Worm (Caenorhabditis elegans) whole organism, young adult: ENCODE measurements around the gene irld-44.

Source experiments
- T26A5.8 ChIP-seq: sonication (generic microtip); optimal IDR thresholded peaks from 2 replicates; lab custom pipeline; 2016; ENCODE audit warnings: missing genetic modification characterization, missing compliant biosample characterization
- ama-1 ChIP-seq, 3 experiments: fragments of 150-350 bp in 1 of 3; sonication (generic microtip) in 2 of 3; optimal IDR thresholded peaks; 2 replicates each; lab custom pipeline; 2014 to 2018; ENCODE audit warnings: missing biosample characterization in 2 of 3, missing genetic modification characterization in 2 of 3, missing genetic modification reagents in 2 of 3
- aptf-2 ChIP-seq: fragments of 200-800 bp; sonication (Bioruptor generic); conservative IDR thresholded peaks from 2 replicates; pipeline ENCODE4 v1.3.6; 2022; ENCODE audit warnings: missing genetic modification reagents, missing genetic modification characterization, missing compliant biosample characterization
- ceh-100 ChIP-seq: fragments of 200-800 bp; sonication (Bioruptor generic); IDR thresholded peaks from 2 replicates; pipeline ENCODE4 v1.3.6; 2022; ENCODE audit warnings: missing genetic modification reagents, missing genetic modification characterization, missing compliant biosample characterization
- hmg-20 ChIP-seq: fragments of 200-800 bp; sonication (Bioruptor generic); IDR thresholded peaks from 2 replicates; pipeline ENCODE4 v1.3.6; 2022; ENCODE audit warnings: missing genetic modification reagents, missing genetic modification characterization, missing compliant biosample characterization
- madf-8 ChIP-seq: fragments of 200-800 bp; sonication (Bioruptor generic); conservative IDR thresholded peaks from 2 replicates; pipeline ENCODE4 v1.3.6; 2022; ENCODE audit warnings: missing genetic modification reagents, missing genetic modification characterization, missing compliant biosample characterization
- pbrm-1 ChIP-seq: fragments of 200-800 bp; sonication (Bioruptor generic); IDR thresholded peaks from 2 replicates; pipeline ENCODE4 v1.3.6; 2022; ENCODE audit warnings: missing genetic modification reagents, missing genetic modification characterization, missing compliant biosample characterization
- sea-2 ChIP-seq: fragments of 200-800 bp; sonication (Bioruptor generic); IDR thresholded peaks from 2 replicates; pipeline ENCODE4 v1.3.6; 2022; ENCODE audit warnings: missing genetic modification characterization, missing compliant biosample characterization
- unc-62 ChIP-seq: fragments of 150-350 bp; optimal IDR thresholded peaks from 2 replicates; lab custom pipeline; 2014; ENCODE audit warnings: missing biosample characterization, missing genetic modification reagents, missing genetic modification characterization
- ztf-26 ChIP-seq: sonication (generic microtip); optimal IDR thresholded peaks from 2 replicates; lab custom pipeline; 2017; ENCODE audit warnings: missing genetic modification characterization, missing compliant biosample characterization
- ztf-6 ChIP-seq: fragments of 200-800 bp; sonication (Bioruptor generic); IDR thresholded peaks from 2 replicates; pipeline ENCODE4 v1.3.6; 2022; ENCODE audit warnings: missing genetic modification reagents, missing genetic modification characterization, missing compliant biosample characterization

DNA sequence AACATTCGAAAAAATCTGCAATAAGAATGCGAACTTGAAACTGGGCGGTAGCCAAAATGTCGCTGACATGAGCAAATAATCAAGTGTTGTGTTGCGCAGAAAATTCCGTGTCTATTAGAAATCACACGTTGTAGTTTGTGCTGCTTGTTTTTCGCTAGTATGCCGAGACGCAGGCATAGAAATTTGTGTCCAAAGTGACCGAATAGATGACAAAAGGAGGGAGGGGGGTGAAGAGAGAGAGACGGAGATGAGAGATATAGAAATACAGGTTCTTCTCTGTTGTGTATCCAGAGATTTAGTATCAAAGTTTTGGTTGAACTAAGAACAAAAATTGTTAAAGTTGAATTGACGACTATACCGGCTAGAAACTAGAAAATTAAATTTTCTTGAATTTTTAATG lies 23.9 kb upstream of the irld-44 start:
- TF ChIP-seq T26A5.8 (tag; lab: Kevin White, UChicago) (no peak), pbrm-1 (GFP tag; lab: Robert Waterston, UW) (no peak), ztf-26 (tag; lab: Kevin White, UChicago) (no peak), hmg-20 (GFP tag; lab: Robert Waterston, UW) (no peak), ama-1 (optimal IDR thresholded peaks at IDR 0.05; lab: Kevin White, UChicago) (no peak), ama-1 (GFP tag; optimal IDR thresholded peaks at IDR 0.05; lab: Kevin White, UChicago) (no peak), sea-2 (no peak), madf-8 (GFP tag; lab: Robert Waterston, UW) (no peak), aptf-2 (GFP tag; lab: Robert Waterston, UW) (no peak), ztf-6 (GFP tag; lab: Robert Waterston, UW) (no peak), unc-62 (GFP tag; lab: Kevin White, UChicago) (no peak), ceh-100 (GFP tag; lab: Robert Waterston, UW) (no peak)
